Fruit fly (Drosophila melanogaster): ENCODE measurements around the gene CG14974.
A peak's percentile ranks its signal among the peaks of the same experiment; 100 is the strongest.

CG14974 gene

DNA sequence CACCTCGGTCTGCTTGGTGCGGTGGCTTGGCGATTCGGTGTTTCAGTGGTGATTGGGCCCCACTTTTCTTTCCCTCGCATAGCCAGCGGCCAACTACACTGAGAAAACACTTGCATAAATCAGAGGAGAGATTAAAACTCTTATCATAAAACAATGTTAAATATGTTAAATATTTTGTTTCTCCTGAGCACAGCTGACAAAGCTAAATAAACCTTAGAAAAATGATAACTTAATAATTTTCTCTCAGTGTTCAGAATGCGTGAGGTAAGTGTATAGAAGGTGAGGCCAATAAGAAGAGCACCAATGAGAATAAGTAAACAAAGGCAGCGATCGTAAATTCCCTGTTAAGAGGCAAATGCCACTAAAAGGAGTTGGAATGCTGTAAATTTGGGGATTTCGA lies 3.6 kb downstream of the CG14974 start (continued):
- TF ChIP-seq CG8359 (GFP tag; optimal IDR thresholded peaks at IDR 0.05; ENCODE audit: borderline replicate concordance) (peak; percentile 31), Bteb2 (GFP tag; optimal IDR thresholded peaks at IDR 0.05) (peak; percentile 44), HLH4C (GFP tag; IDR thresholded peaks at IDR 0.05; ENCODE audit: partially characterized antibody) (no peak), slbo (GFP tag; IDR thresholded peaks at IDR 0.05) (peak; percentile 71; the same call in 1 of the 2 replicates), CG18011 (GFP tag; optimal IDR thresholded peaks at IDR 0.05) (no peak), CG13424 (tag; optimal IDR thresholded peaks at IDR 0.05) (peak; percentile 77), CG31441 (GFP tag; IDR thresholded peaks at IDR 0.05) (peak; percentile 75), Lpt (GFP tag; optimal IDR thresholded peaks at IDR 0.05) (no peak), nmo (GFP tag; optimal IDR thresholded peaks at IDR 0.05) (peak; percentile 90), CG10274 (GFP tag; optimal IDR thresholded peaks at IDR 0.05) (no peak), CG2875 (GFP tag; optimal IDR thresholded peaks at IDR 0.05) (peak; percentile 82), Pdp1 (GFP tag; optimal IDR thresholded peaks at IDR 0.05) (peak; percentile 67 to 88), C15 (GFP tag; IDR thresholded peaks at IDR 0.05) (no peak), CG13894 (tag; optimal IDR thresholded peaks at IDR 0.05) (no peak), CG8478 (optimal IDR thresholded peaks at IDR 0.05) (no peak), gem (tag; optimal IDR thresholded peaks at IDR 0.05) (peak; percentile 90), CG16813 (GFP tag; IDR thresholded peaks at IDR 0.05; ENCODE audit: partially characterized antibody) (no peak), Stat92E (GFP tag; optimal IDR thresholded peaks at IDR 0.05) (peak in 1 of 3 experiments; percentile 72), sd (tag; optimal IDR thresholded peaks at IDR 0.05) (peak; percentile 15), CG18764 (GFP tag; optimal IDR thresholded peaks at IDR 0.05) (peak; percentile 61), CG11398 (GFP tag; optimal IDR thresholded peaks at IDR 0.05) (peak; percentile 76), Gug (GFP tag; IDR thresholded peaks at IDR 0.05) (peak; percentile 60; the same call in 3 of the 4 replicates), Poxn (GFP tag; IDR thresholded peaks at IDR 0.05) (no peak), crol (GFP tag; IDR thresholded peaks at IDR 0.05) (peak; percentile 49), Ravus (GFP tag; IDR thresholded peaks at IDR 0.05) (no peak; the same call in 1 of the 2 replicates)

DNA sequence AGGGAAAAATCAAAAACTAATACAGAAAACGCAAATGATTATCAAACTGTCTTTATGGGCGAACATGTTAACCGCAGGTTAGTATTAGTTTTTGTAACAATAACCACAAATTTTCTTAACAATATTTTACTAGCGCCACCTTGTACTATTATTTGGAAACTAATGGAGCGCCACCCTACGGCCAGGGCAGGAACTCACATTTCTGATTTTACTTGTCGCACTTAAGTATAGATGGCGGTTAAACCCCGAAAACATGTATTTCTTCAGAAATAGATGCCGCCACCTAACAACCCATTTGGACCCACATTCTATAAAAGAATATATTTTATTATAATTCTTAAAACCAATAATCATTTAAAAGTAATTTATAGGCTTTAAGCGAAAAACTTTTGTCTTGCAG lies 4.5 kb downstream of the CG14974 start:
- TF ChIP-seq CG4282 (GFP tag; optimal IDR thresholded peaks at IDR 0.05) (peak; percentile 25), Dbx (GFP tag; IDR thresholded peaks at IDR 0.05) (peak; percentile 92), ac (GFP tag; optimal IDR thresholded peaks at IDR 0.05) (no peak), run (tag; optimal IDR thresholded peaks at IDR 0.05) (no peak), p53 (GFP tag; optimal IDR thresholded peaks at IDR 0.05) (peak; percentile 65), nmo (GFP tag; optimal IDR thresholded peaks at IDR 0.05) (peak; percentile 80), CG15514 (GFP tag; optimal IDR thresholded peaks at IDR 0.05) (peak; percentile 59), CG33213 (GFP tag; optimal IDR thresholded peaks at IDR 0.05) (peak; percentile 83), sima (GFP tag; optimal IDR thresholded peaks at IDR 0.05) (peak; percentile 34), CG12071 (GFP tag; optimal IDR thresholded peaks at IDR 0.05) (no peak), CG1792 (GFP tag; optimal IDR thresholded peaks at IDR 0.05) (peak; percentile 53), Sox102F (GFP tag; optimal IDR thresholded peaks at IDR 0.05) (peak; percentile 89), inv (GFP tag; IDR thresholded peaks at IDR 0.05; ENCODE audit: partially characterized antibody) (peak; percentile 19; the same call in 1 of the 2 replicates), da (GFP tag; optimal IDR thresholded peaks at IDR 0.05) (peak; percentile 72), grn (GFP tag; optimal IDR thresholded peaks at IDR 0.05) (no peak), B-H1 (GFP tag; IDR thresholded peaks at IDR 0.05) (no peak; the same call in 2 of the 3 replicates), sna (GFP tag; IDR thresholded peaks at IDR 0.05; ENCODE audit: partially characterized antibody) (no peak), CG3726 (GFP tag; IDR thresholded peaks at IDR 0.05) (peak; percentile 66; the same call in 2 of the 3 replicates), fd64A (GFP tag; optimal IDR thresholded peaks at IDR 0.05) (no peak), CG16813 (GFP tag; IDR thresholded peaks at IDR 0.05; ENCODE audit: partially characterized antibody) (no peak), CG1603 (tag; optimal IDR thresholded peaks at IDR 0.05) (peak; percentile 82), yki (optimal IDR thresholded peaks at IDR 0.05) (peak; percentile 62), CG7987 (GFP tag; optimal IDR thresholded peaks at IDR 0.05) (peak; percentile 87), Ravus (GFP tag; IDR thresholded peaks at IDR 0.05) (no peak), CG12236 (GFP tag; optimal IDR thresholded peaks at IDR 0.05) (peak; percentile 42), HmgD (GFP tag; optimal IDR thresholded peaks at IDR 0.05) (peak; percentile 51), CG32532 (GFP tag; IDR thresholded peaks at IDR 0.05) (peak; percentile 95), CG3065 (GFP tag; optimal IDR thresholded peaks at IDR 0.05) (peak; percentile 68), CrebB (tag; optimal IDR thresholded peaks at IDR 0.05) (peak; percentile 9)

Data from whole organism, embryonic.